Fruit fly (Drosophila melanogaster) whole organism, prepupa: ENCODE data around the gene IFT46.

Source experiments
- Blimp-1 ChIP-seq: fragments of 200-800 bp; sonication (Bioruptor generic); optimal IDR thresholded peaks from 3 replicates; lab custom pipeline; 2017; ENCODE audit warnings: missing biosample characterization, missing genetic modification characterization, mild to moderate bottlenecking, moderate library complexity, missing genetic modification reagents
- CG10669 ChIP-seq: fragments of 200-800 bp; sonication (Bioruptor generic); optimal IDR thresholded peaks from 3 replicates; lab custom pipeline; 2018; ENCODE audit warnings: missing biosample characterization, mild to moderate bottlenecking, missing genetic modification characterization, moderate library complexity
- CG3032 ChIP-seq: fragments of 200-800 bp; optimal IDR thresholded peaks from 2 replicates; lab custom pipeline; 2019; ENCODE audit warnings: missing biosample characterization, mild to moderate bottlenecking, missing genetic modification characterization, moderate library complexity
- CG34406 ChIP-seq: fragments of 200-800 bp; sonication (Bioruptor generic); optimal IDR thresholded peaks from 3 replicates; lab custom pipeline; 2016; ENCODE audit warnings: missing biosample characterization, missing genetic modification characterization
- CG3919 ChIP-seq: fragments of 200-800 bp; sonication (Bioruptor generic); optimal IDR thresholded peaks from 3 replicates; lab custom pipeline; 2016; ENCODE audit warnings: missing biosample characterization, missing genetic modification characterization
- CG6163 ChIP-seq: fragments of 200-800 bp; sonication (Bioruptor generic); IDR thresholded peaks from 3 replicates; pipeline ENCODE4 v1.3.6; 2022; ENCODE audit warnings: missing biosample characterization, missing genetic modification characterization
- CG6792 ChIP-seq: fragments of 200-800 bp; sonication (Bioruptor generic); optimal IDR thresholded peaks from 3 replicates; lab custom pipeline; 2016; ENCODE audit warnings: missing biosample characterization, missing genetic modification characterization
- CG6808 ChIP-seq: fragments of 200-800 bp; sonication (Bioruptor generic); optimal IDR thresholded peaks from 3 replicates; lab custom pipeline; 2017; ENCODE audit warnings: missing biosample characterization, missing genetic modification characterization, mild to moderate bottlenecking, moderate library complexity, missing genetic modification reagents
- CG6854 ChIP-seq: fragments of 200-800 bp; sonication (Bioruptor generic); optimal IDR thresholded peaks from 2 replicates; lab custom pipeline; 2017; ENCODE audit warnings: missing biosample characterization, mild to moderate bottlenecking, missing genetic modification characterization
- CG8119 ChIP-seq: fragments of 200-800 bp; sonication (Bioruptor generic); IDR thresholded peaks from 3 replicates; pipeline ENCODE4 v1.3.6; 2022; ENCODE audit warnings: missing biosample characterization, missing genetic modification characterization
- CG8319 ChIP-seq: fragments of 200-800 bp; sonication (Bioruptor generic); optimal IDR thresholded peaks from 3 replicates; lab custom pipeline; 2016; ENCODE audit warnings: missing biosample characterization, missing genetic modification characterization
- CG8632 ChIP-seq: fragments of 200-800 bp; sonication (Bioruptor generic); optimal IDR thresholded peaks from 3 replicates; lab custom pipeline; 2016; ENCODE audit warnings: missing biosample characterization, missing genetic modification characterization
- CG9139 ChIP-seq: fragments of 200-800 bp; sonication (Bioruptor generic); optimal IDR thresholded peaks from 3 replicates; lab custom pipeline; 2017; ENCODE audit warnings: missing biosample characterization, mild to moderate bottlenecking, missing genetic modification characterization
- Eip78C ChIP-seq: fragments of 200-800 bp; sonication (Bioruptor generic); peaks from one replicate; lab custom pipeline; 2016; ENCODE audit warnings: missing biosample characterization, missing genetic modification characterization
- Eip93F ChIP-seq: fragments of 200-800 bp; sonication (Bioruptor generic); optimal IDR thresholded peaks from 2 replicates; lab custom pipeline; 2016; ENCODE audit warnings: missing biosample characterization, mild to moderate bottlenecking, missing genetic modification characterization
- Gug ChIP-seq: fragments of 200-800 bp; sonication (Bioruptor generic); IDR thresholded peaks from 2 replicates; pipeline ENCODE4 v1.3.6; 2022; ENCODE audit warnings: missing biosample characterization, missing genetic modification characterization
- Hr39 ChIP-seq: fragments of 200-800 bp; sonication (Bioruptor generic); optimal IDR thresholded peaks from 2 replicates; lab custom pipeline; 2016; ENCODE audit warnings: missing biosample characterization, missing genetic modification characterization
- Lpt ChIP-seq: fragments of 200-800 bp; sonication (Bioruptor generic); optimal IDR thresholded peaks from 3 replicates; lab custom pipeline; 2016; ENCODE audit warnings: missing biosample characterization, missing genetic modification characterization
- Met ChIP-seq: fragments of 200-800 bp; sonication (Bioruptor generic); optimal IDR thresholded peaks from 3 replicates; lab custom pipeline; 2016; ENCODE audit warnings: missing biosample characterization, missing genetic modification characterization
- OdsH ChIP-seq: fragments of 200-800 bp; sonication (Bioruptor generic); optimal IDR thresholded peaks from 3 replicates; lab custom pipeline; 2016; ENCODE audit warnings: missing biosample characterization, missing genetic modification characterization
- Smox ChIP-seq: fragments of 200-800 bp; sonication (Bioruptor generic); optimal IDR thresholded peaks from 3 replicates; lab custom pipeline; 2016; ENCODE audit warnings: missing biosample characterization, missing genetic modification characterization
- Sox102F ChIP-seq: fragments of 200-800 bp; sonication (Bioruptor generic); optimal IDR thresholded peaks from 2 replicates; lab custom pipeline; 2016; ENCODE audit warnings: missing biosample characterization, mild to moderate bottlenecking, missing genetic modification characterization
- Sox14 ChIP-seq: fragments of 200-800 bp; sonication (Bioruptor generic); optimal IDR thresholded peaks from 3 replicates; lab custom pipeline; 2016; ENCODE audit warnings: missing biosample characterization, missing genetic modification characterization
- cyc ChIP-seq: fragments of 200-800 bp; sonication (Bioruptor generic); optimal IDR thresholded peaks from 3 replicates; lab custom pipeline; 2016; ENCODE audit warnings: missing biosample characterization, missing genetic modification characterization
- dac ChIP-seq: fragments of 200-800 bp; sonication (Bioruptor generic); optimal IDR thresholded peaks from 2 replicates; lab custom pipeline; 2017; ENCODE audit warnings: missing biosample characterization, mild to moderate bottlenecking, missing genetic modification characterization
- dsx ChIP-seq: fragments of 200-800 bp; optimal IDR thresholded peaks from 3 replicates; lab custom pipeline; 2019; ENCODE audit warnings: missing biosample characterization, mild to moderate bottlenecking, missing genetic modification characterization, moderate library complexity; ENCODE audit not compliant: poor library complexity, severe bottlenecking
- eg ChIP-seq: fragments of 200-800 bp; sonication (Bioruptor generic); IDR thresholded peaks from 3 replicates; pipeline ENCODE4 v1.3.6; 2022; ENCODE audit warnings: missing biosample characterization, missing genetic modification characterization
- esn ChIP-seq: fragments of 200-800 bp; sonication (Bioruptor generic); optimal IDR thresholded peaks from 2 replicates; lab custom pipeline; 2016; ENCODE audit warnings: missing biosample characterization, mild to moderate bottlenecking, missing genetic modification characterization, moderate library complexity
- fd59A ChIP-seq: fragments of 200-800 bp; sonication (Bioruptor generic); optimal IDR thresholded peaks from 2 replicates; lab custom pipeline; 2017; ENCODE audit warnings: missing biosample characterization, mild to moderate bottlenecking, missing genetic modification characterization, missing genetic modification reagents
- fd85E ChIP-seq: fragments of 200-800 bp; sonication (Bioruptor generic); optimal IDR thresholded peaks from 3 replicates; lab custom pipeline; 2016; ENCODE audit warnings: missing biosample characterization, missing genetic modification characterization
- fkh ChIP-seq: fragments of 200-800 bp; sonication (Bioruptor generic); optimal IDR thresholded peaks from 3 replicates; lab custom pipeline; 2017; ENCODE audit warnings: missing biosample characterization, mild to moderate bottlenecking, missing genetic modification characterization, moderate library complexity
- lz ChIP-seq: fragments of 200-800 bp; sonication (Bioruptor generic); optimal IDR thresholded peaks from 3 replicates; lab custom pipeline; 2016; ENCODE audit warnings: missing biosample characterization, missing genetic modification characterization
- pdm3 ChIP-seq: fragments of 200-800 bp; sonication (Bioruptor generic); optimal IDR thresholded peaks from 3 replicates; lab custom pipeline; 2016; ENCODE audit warnings: missing biosample characterization, missing genetic modification characterization
- salr ChIP-seq, 2 experiments: fragments of 200-800 bp; sonication (Bioruptor generic); optimal IDR thresholded peaks; 3 replicates each; lab custom pipeline; 2016 to 2018; ENCODE audit warnings: missing biosample characterization in 2 of 2, missing genetic modification characterization in 2 of 2, mild to moderate bottlenecking in 1 of 2
- spab ChIP-seq: fragments of 200-800 bp; sonication (Bioruptor generic); optimal IDR thresholded peaks from 2 replicates; lab custom pipeline; 2017; ENCODE audit warnings: missing biosample characterization, mild to moderate bottlenecking, missing genetic modification characterization, missing genetic modification reagents
- ss ChIP-seq, 2 experiments: fragments of 200-800 bp; sonication (Bioruptor generic); optimal IDR thresholded peaks; 2 replicates in 1 of 2; 3 replicates in 1 of 2; lab custom pipeline; 2017 to 2018; ENCODE audit warnings: mild to moderate bottlenecking in 2 of 2, missing biosample characterization in 2 of 2, missing genetic modification characterization in 2 of 2, moderate library complexity in 1 of 2
- svp ChIP-seq: fragments of 200-800 bp; sonication (Bioruptor generic); peaks from one replicate; lab custom pipeline; 2016; ENCODE audit warnings: missing biosample characterization, missing genetic modification characterization
- topi ChIP-seq: fragments of 200-800 bp; sonication (Bioruptor generic); optimal IDR thresholded peaks from 3 replicates; lab custom pipeline; 2016; ENCODE audit warnings: missing biosample characterization, missing genetic modification characterization
- vri ChIP-seq: fragments of 200-800 bp; sonication (Bioruptor generic); optimal IDR thresholded peaks from 3 replicates; lab custom pipeline; 2016; ENCODE audit warnings: missing biosample characterization, mild to moderate bottlenecking, missing genetic modification characterization

Gene IFT46

dm6 chr2L:18628104-18628503 is 12.2 kb upstream of the IFT46 start (continued):
- TF ChIP-seq fkh (GFP tag; lab: Kevin White, UChicago) (no peak), salr (GFP tag; optimal IDR thresholded peaks at IDR 0.05; lab: Kevin White, UChicago) (peak in 1 of 2 experiments; percentile 55), CG10669 (GFP tag; lab: Kevin White, UChicago) (peak; percentile 46), eg (peak; percentile 81), Hr39 (GFP tag; lab: Kevin White, UChicago) (peak; percentile 58), Sox102F (GFP tag; lab: Kevin White, UChicago) (peak; percentile 69), lz (GFP tag; lab: Kevin White, UChicago) (peak; percentile 64), esn (GFP tag; lab: Kevin White, UChicago) (peak; percentile 72), pdm3 (GFP tag; lab: Kevin White, UChicago) (peak; percentile 74), CG8119 (GFP tag; lab: Robert Waterston, UW) (peak; percentile 89), CG6854 (GFP tag; lab: Kevin White, UChicago) (peak; percentile 45), CG6792 (GFP tag; lab: Kevin White, UChicago) (peak; percentile 60), svp (GFP tag; lab: Kevin White, UChicago) (peak; percentile 79), fd85E (no peak), ss (GFP tag; optimal IDR thresholded peaks at IDR 0.05; lab: Kevin White, UChicago) (no peak), Met (peak; percentile 74), OdsH (peak; percentile 47), Lpt (GFP tag; lab: Kevin White, UChicago) (peak; percentile 74), Sox14 (GFP tag; lab: Kevin White, UChicago) (peak; percentile 64), CG6808 (GFP tag; lab: Kevin White, UChicago) (peak; percentile 53), cyc (GFP tag; lab: Kevin White, UChicago) (peak; percentile 47), vri (GFP tag; lab: Kevin White, UChicago) (peak; percentile 66), dsx (GFP tag; lab: Kevin White, UChicago) (peak; percentile 10), Gug (GFP tag; lab: Robert Waterston, UW) (peak; percentile 67)

dm6 chr2L:18626987-18627386 is 11.1 kb upstream of the IFT46 start:
- no peak for TF ChIP-seq CG8319
- TF ChIP-seq vri (GFP tag; lab: Kevin White, UChicago), result peak; percentile 77
- no peak for TF ChIP-seq fd59A (GFP tag; lab: Kevin White, UChicago)
- TF ChIP-seq Blimp-1, result no peak
- peak; percentile 8 for TF ChIP-seq CG6792 (GFP tag; lab: Kevin White, UChicago)
- TF ChIP-seq dac (GFP tag; lab: Kevin White, UChicago), result no peak
- no peak for TF ChIP-seq CG3032 (tag; lab: Kevin White, UChicago)
- peak; percentile 10 for TF ChIP-seq Smox
- TF ChIP-seq Sox102F (GFP tag; lab: Kevin White, UChicago), result peak; percentile 33
- peak; percentile 85 for TF ChIP-seq svp (GFP tag; lab: Kevin White, UChicago)
- no peak for TF ChIP-seq spab (GFP tag; lab: Kevin White, UChicago)
- peak; percentile 98 for TF ChIP-seq fkh (GFP tag; lab: Kevin White, UChicago)
- no peak for TF ChIP-seq CG9139 (GFP tag; lab: Kevin White, UChicago)
- peak; percentile 72 for TF ChIP-seq Eip78C (GFP tag; lab: Kevin White, UChicago)
- TF ChIP-seq esn (GFP tag; lab: Kevin White, UChicago), result peak; percentile 44
- peak; percentile 19 for TF ChIP-seq CG34406 (GFP tag; lab: Kevin White, UChicago)
- TF ChIP-seq OdsH, result no peak
- TF ChIP-seq CG8632 (GFP tag; lab: Kevin White, UChicago), result peak; percentile 12
- no peak for TF ChIP-seq CG3919 (GFP tag; lab: Kevin White, UChicago)
- peak; percentile 30 for TF ChIP-seq topi (GFP tag; lab: Kevin White, UChicago)
- no peak for TF ChIP-seq Eip93F (GFP tag; lab: Kevin White, UChicago)
- TF ChIP-seq Sox14 (GFP tag; lab: Kevin White, UChicago), result no peak
- no peak for TF ChIP-seq CG6163 (GFP tag; lab: Robert Waterston, UW)
- peak; percentile 48 for TF ChIP-seq Met
